Fruit fly (Drosophila melanogaster): Measurements from ENCODE around the gene mora.

DNA sequence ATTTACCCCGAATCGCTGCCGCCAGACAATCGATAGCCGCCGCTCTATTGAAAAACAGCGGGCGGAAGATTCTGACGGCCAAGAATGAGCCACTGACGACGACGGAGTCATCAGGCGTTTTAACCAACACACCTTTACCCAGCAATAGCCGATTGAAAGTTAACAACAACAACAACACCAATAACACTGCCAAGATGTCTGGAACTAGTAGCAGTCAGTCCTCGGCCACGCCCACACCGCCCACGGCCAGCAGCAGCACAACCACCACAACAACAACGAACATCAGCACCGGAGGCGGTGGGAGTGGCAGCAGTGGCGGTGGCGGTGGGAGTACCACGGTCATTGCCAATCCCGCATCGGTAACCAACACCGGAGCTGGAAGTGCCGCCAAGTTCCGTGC, 45.8 kb downstream of the mora start:
- TF ChIP-seq CG7045 (GFP tag; optimal IDR thresholded peaks at IDR 0.05) (no peak), CG7101 (tag; optimal IDR thresholded peaks at IDR 0.05) (no peak), Crg-1 (GFP tag; optimal IDR thresholded peaks at IDR 0.05) (no peak), cnc (optimal IDR thresholded peaks at IDR 0.05) (no peak), CG12768 (GFP tag; optimal IDR thresholded peaks at IDR 0.05) (no peak), CG1620 (GFP tag; optimal IDR thresholded peaks at IDR 0.05) (no peak), Mnt (GFP tag; optimal IDR thresholded peaks at IDR 0.05) (no peak), ovo (GFP tag; optimal IDR thresholded peaks at IDR 0.05) (no peak), tj (GFP tag; optimal IDR thresholded peaks at IDR 0.05) (no peak), bab1 (GFP tag; optimal IDR thresholded peaks at IDR 0.05) (no peak), kay (GFP tag; ENCODE audit: borderline replicate concordance) (no peak), CG5204 (GFP tag; optimal IDR thresholded peaks at IDR 0.05) (no peak), Clk (GFP tag; optimal IDR thresholded peaks at IDR 0.05) (no peak), CG33017 (tag; optimal IDR thresholded peaks at IDR 0.05) (no peak)
